Worm (Caenorhabditis elegans) whole organism, early embryonic: ENCODE measurements around the gene ZK1320.7.

Source experiments
- F13C5.2 ChIP-seq: sonication (generic microtip); optimal IDR thresholded peaks from 2 replicates; lab custom pipeline; 2017; ENCODE audit warnings: mild to moderate bottlenecking, missing genetic modification characterization, inconsistent platforms, missing compliant biosample characterization
- ama-1 ChIP-seq: fragments of 150-350 bp; optimal IDR thresholded peaks from 2 replicates; lab custom pipeline; 2014
- flt-1 ChIP-seq: fragments of 200-800 bp; sonication (Bioruptor generic); IDR thresholded peaks from 2 replicates; pipeline ENCODE4 v1.3.6; 2022; ENCODE audit warnings: missing genetic modification characterization, missing compliant biosample characterization
- hmbx-1 ChIP-seq: sonication (generic microtip); optimal IDR thresholded peaks from 2 replicates; lab custom pipeline; 2016; ENCODE audit warnings: mild to moderate bottlenecking, missing genetic modification characterization, missing compliant biosample characterization
- hmg-4 ChIP-seq: fragments of 200-800 bp; sonication (Bioruptor generic); optimal IDR thresholded peaks from 2 replicates; lab custom pipeline; 2018; ENCODE audit warnings: mild to moderate bottlenecking, missing genetic modification characterization, missing compliant biosample characterization
- hnd-1 ChIP-seq: sonication (generic microtip); optimal IDR thresholded peaks from 2 replicates; lab custom pipeline; 2016; ENCODE audit warnings: missing genetic modification characterization, missing compliant biosample characterization
- pes-1 ChIP-seq: fragments of 200-800 bp; sonication (Bioruptor generic); IDR thresholded peaks from 2 replicates; pipeline ENCODE4 v1.3.6; 2022; ENCODE audit warnings: missing genetic modification reagents, missing genetic modification characterization, missing compliant biosample characterization
- scrt-1 ChIP-seq: fragments of 200-800 bp; sonication (Bioruptor generic); IDR thresholded peaks from 2 replicates; pipeline ENCODE4 v1.3.6; 2022; ENCODE audit warnings: missing genetic modification characterization, missing compliant biosample characterization
- sea-1 ChIP-seq: fragments of 200-800 bp; sonication (Bioruptor generic); conservative IDR thresholded peaks from 2 replicates; pipeline ENCODE4 v1.3.6; 2022; ENCODE audit warnings: missing genetic modification characterization, missing compliant biosample characterization
- tbx-11 ChIP-seq: fragments of 200-800 bp; sonication (Bioruptor generic); IDR thresholded peaks from 2 replicates; pipeline ENCODE4 v1.3.6; 2022; ENCODE audit warnings: missing genetic modification characterization, missing compliant biosample characterization
- tbx-37 ChIP-seq: fragments of 200-800 bp; sonication (Bioruptor generic); conservative IDR thresholded peaks from 2 replicates; pipeline ENCODE4 v1.3.6; 2022; ENCODE audit warnings: missing genetic modification reagents, missing genetic modification characterization, missing compliant biosample characterization
- tra-4 ChIP-seq: sonication (generic microtip); optimal IDR thresholded peaks from 2 replicates; lab custom pipeline; 2017; ENCODE audit warnings: missing genetic modification characterization, missing compliant biosample characterization

ce11 chrII:9644940-9645634, 26.3 kb upstream of the ZK1320.7 start:
- TF ChIP-seq hnd-1 (tag; lab: Kevin White, UChicago): no peak
- TF ChIP-seq sea-1 (GFP tag; lab: Robert Waterston, UW): no peak
- no peak for TF ChIP-seq tbx-37 (GFP tag; lab: Robert Waterston, UW)
- TF ChIP-seq pes-1: no peak
- TF ChIP-seq scrt-1 (GFP tag; lab: Robert Waterston, UW): no peak
- TF ChIP-seq hmbx-1 (tag; lab: Kevin White, UChicago): no peak
- TF ChIP-seq tbx-11 (GFP tag; lab: Robert Waterston, UW): no peak
- no peak for TF ChIP-seq tra-4 (tag; lab: Kevin White, UChicago)
- no peak for TF ChIP-seq hmg-4 (GFP tag; lab: Kevin White, UChicago)
- TF ChIP-seq ama-1: no peak
- no peak for TF ChIP-seq flt-1 (GFP tag; lab: Robert Waterston, UW)
- TF ChIP-seq F13C5.2 (tag; lab: Kevin White, UChicago): no peak
